Worm (Caenorhabditis elegans) whole organism, mixed stage, embryonic: ENCODE measurements around the gene dab-1.

Source experiments
- bed-3 ChIP-seq: fragments of 200-800 bp; sonication (Bioruptor generic); optimal IDR thresholded peaks from 3 replicates; lab custom pipeline; 2018; ENCODE audit warnings: mild to moderate bottlenecking, missing genetic modification characterization, moderate library complexity, missing compliant biosample characterization
- ceh-43 ChIP-seq: fragments of 200-800 bp; sonication (Bioruptor generic); optimal IDR thresholded peaks from 2 replicates; lab custom pipeline; 2018; ENCODE audit warnings: mild to moderate bottlenecking, missing genetic modification characterization, moderate library complexity, missing compliant biosample characterization
- ceh-83 ChIP-seq: fragments of 200-800 bp; sonication (Bioruptor generic); optimal IDR thresholded peaks from 2 replicates; lab custom pipeline; 2018; ENCODE audit warnings: mild to moderate bottlenecking, missing genetic modification characterization, missing compliant biosample characterization
- lin-13 ChIP-seq: fragments of 150-350 bp; optimal IDR thresholded peaks from 2 replicates; lab custom pipeline; 2014; ENCODE audit warnings: missing biosample characterization, missing genetic modification characterization
- lsy-2 ChIP-seq: fragments of 150-350 bp; optimal IDR thresholded peaks from 2 replicates; lab custom pipeline; 2014; ENCODE audit warnings: missing biosample characterization, missing genetic modification characterization
- mep-1 ChIP-seq: fragments of 150-350 bp; optimal IDR thresholded peaks from 2 replicates; lab custom pipeline; 2017; ENCODE audit warnings: missing biosample characterization, missing genetic modification reagents, missing genetic modification characterization, inconsistent platforms
- mls-2 ChIP-seq: sonication (generic microtip); optimal IDR thresholded peaks from 2 replicates; lab custom pipeline; 2016; ENCODE audit warnings: mild to moderate bottlenecking, missing genetic modification characterization, moderate library complexity, missing compliant biosample characterization
- nhr-28 ChIP-seq: fragments of 150-350 bp; optimal IDR thresholded peaks from 2 replicates; lab custom pipeline; 2014; ENCODE audit warnings: missing biosample characterization, missing genetic modification characterization
- snpc-4 ChIP-seq: fragments of 150-350 bp; optimal IDR thresholded peaks from 2 replicates; lab custom pipeline; 2014; ENCODE audit warnings: missing biosample characterization, missing genetic modification characterization
- sptf-1 ChIP-seq: sonication (generic microtip); optimal IDR thresholded peaks from 2 replicates; lab custom pipeline; 2017; ENCODE audit warnings: mild to moderate bottlenecking, missing genetic modification characterization, moderate library complexity, missing compliant biosample characterization
- tbx-8 ChIP-seq: fragments of 200-800 bp; sonication (Bioruptor generic); optimal IDR thresholded peaks from 2 replicates; lab custom pipeline; 2018; ENCODE audit warnings: mild to moderate bottlenecking, missing genetic modification characterization, moderate library complexity, missing compliant biosample characterization
- unc-39 ChIP-seq: fragments of 150-350 bp; optimal IDR thresholded peaks from 2 replicates; lab custom pipeline; 2014; ENCODE audit warnings: missing biosample characterization, missing genetic modification characterization
- unc-62 ChIP-seq: fragments of 150-350 bp; optimal IDR thresholded peaks from 2 replicates; lab custom pipeline; 2014; ENCODE audit warnings: missing biosample characterization, missing genetic modification reagents, missing genetic modification characterization
- ztf-11 ChIP-seq: fragments of 150-350 bp; optimal IDR thresholded peaks from 2 replicates; lab custom pipeline; 2014; ENCODE audit warnings: missing biosample characterization, missing genetic modification characterization

- TF ChIP-seq snpc-4 (tag; lab: Kevin White, UChicago) (no peak), lsy-2 (tag; lab: Kevin White, UChicago) (no peak), ceh-83 (GFP tag; lab: Kevin White, UChicago) (no peak), bed-3 (GFP tag; lab: Kevin White, UChicago) (no peak), lin-13 (tag; lab: Kevin White, UChicago) (no peak), nhr-28 (tag; lab: Kevin White, UChicago) (no peak), unc-39 (tag; lab: Kevin White, UChicago) (no peak), sptf-1 (no peak), mls-2 (tag; lab: Kevin White, UChicago) (no peak), ztf-11 (tag; lab: Kevin White, UChicago) (no peak), mep-1 (tag; lab: Kevin White, UChicago) (no peak), unc-62 (GFP tag; lab: Kevin White, UChicago) (no peak), ceh-43 (GFP tag; lab: Kevin White, UChicago) (no peak), tbx-8 (no peak)
These were observed 3.7 kb downstream of the dab-1 start for ce11 chrII:8225914-8226313.
